Worm (Caenorhabditis elegans) whole organism, mixed stage, embryonic: ENCODE data around the gene ttm-1.

Experiments
- bed-3 ChIP-seq: fragments of 200-800 bp; sonication (Bioruptor generic); optimal IDR thresholded peaks from 3 replicates; lab custom pipeline; 2018; ENCODE audit warnings: mild to moderate bottlenecking, missing genetic modification characterization, moderate library complexity, missing compliant biosample characterization
- blmp-1 ChIP-seq: fragments of 150-350 bp; optimal IDR thresholded peaks from 2 replicates; lab custom pipeline; 2014; ENCODE audit warnings: missing biosample characterization, missing genetic modification characterization
- ceh-39 ChIP-seq: fragments of 150-350 bp; optimal IDR thresholded peaks from 2 replicates; lab custom pipeline; 2014; ENCODE audit warnings: missing biosample characterization, missing genetic modification characterization
- ceh-43 ChIP-seq: fragments of 200-800 bp; sonication (Bioruptor generic); optimal IDR thresholded peaks from 2 replicates; lab custom pipeline; 2018; ENCODE audit warnings: mild to moderate bottlenecking, missing genetic modification characterization, moderate library complexity, missing compliant biosample characterization
- ceh-83 ChIP-seq: fragments of 200-800 bp; sonication (Bioruptor generic); optimal IDR thresholded peaks from 2 replicates; lab custom pipeline; 2018; ENCODE audit warnings: mild to moderate bottlenecking, missing genetic modification characterization, missing compliant biosample characterization
- ces-1 ChIP-seq: fragments of 150-350 bp; optimal IDR thresholded peaks from 2 replicates; lab custom pipeline; 2014; ENCODE audit warnings: missing biosample characterization, missing genetic modification reagents, missing genetic modification characterization
- cnd-1 ChIP-seq: fragments of 200-800 bp; sonication (Bioruptor generic); optimal IDR thresholded peaks from 2 replicates; lab custom pipeline; 2018; ENCODE audit warnings: mild to moderate bottlenecking, missing genetic modification characterization, missing compliant biosample characterization
- drap-1 ChIP-seq: fragments of 200-800 bp; sonication (Bioruptor generic); optimal IDR thresholded peaks from 3 replicates; lab custom pipeline; 2018; ENCODE audit warnings: mild to moderate bottlenecking, missing genetic modification characterization, missing compliant biosample characterization
- elt-1 ChIP-seq: sonication (generic microtip); optimal IDR thresholded peaks from 2 replicates; lab custom pipeline; 2017; ENCODE audit warnings: missing genetic modification characterization, mild to moderate bottlenecking, missing compliant biosample characterization, antibody characterized with exemption, moderate library complexity, borderline replicate concordance; ENCODE audit not compliant: insufficient read depth
- elt-3 ChIP-seq: fragments of 150-350 bp; optimal IDR thresholded peaks from 2 replicates; lab custom pipeline; 2014; ENCODE audit warnings: missing biosample characterization, missing genetic modification characterization
- flh-1 ChIP-seq: fragments of 200-800 bp; sonication (Bioruptor generic); optimal IDR thresholded peaks from 2 replicates; lab custom pipeline; 2018; ENCODE audit warnings: mild to moderate bottlenecking, missing genetic modification characterization, moderate library complexity, missing compliant biosample characterization
- ham-2 ChIP-seq: fragments of 200-800 bp; sonication (Bioruptor generic); optimal IDR thresholded peaks from 2 replicates; lab custom pipeline; 2018; ENCODE audit warnings: mild to moderate bottlenecking, missing genetic modification characterization, missing compliant biosample characterization
- hlh-1 ChIP-seq: fragments of 150-350 bp; optimal IDR thresholded peaks from 2 replicates; lab custom pipeline; 2014; ENCODE audit warnings: missing biosample characterization, missing genetic modification reagents, missing genetic modification characterization
- lin-13 ChIP-seq: fragments of 150-350 bp; optimal IDR thresholded peaks from 2 replicates; lab custom pipeline; 2014; ENCODE audit warnings: missing biosample characterization, missing genetic modification characterization
- lin-32 ChIP-seq: fragments of 200-800 bp; sonication (Bioruptor generic); optimal IDR thresholded peaks from 2 replicates; lab custom pipeline; 2018; ENCODE audit warnings: mild to moderate bottlenecking, missing genetic modification characterization, missing compliant biosample characterization
- lsy-2 ChIP-seq: fragments of 150-350 bp; optimal IDR thresholded peaks from 2 replicates; lab custom pipeline; 2014; ENCODE audit warnings: missing biosample characterization, missing genetic modification characterization
- mab-5 ChIP-seq: fragments of 150-350 bp; optimal IDR thresholded peaks from 2 replicates; lab custom pipeline; 2014; ENCODE audit warnings: missing biosample characterization, missing genetic modification characterization
- mep-1 ChIP-seq: fragments of 150-350 bp; optimal IDR thresholded peaks from 2 replicates; lab custom pipeline; 2017; ENCODE audit warnings: missing biosample characterization, missing genetic modification reagents, missing genetic modification characterization, inconsistent platforms
- mls-2 ChIP-seq: sonication (generic microtip); optimal IDR thresholded peaks from 2 replicates; lab custom pipeline; 2016; ENCODE audit warnings: mild to moderate bottlenecking, missing genetic modification characterization, moderate library complexity, missing compliant biosample characterization
- nhr-12 ChIP-seq: fragments of 150-350 bp; optimal IDR thresholded peaks from 2 replicates; lab custom pipeline; 2014; ENCODE audit warnings: missing biosample characterization, missing genetic modification characterization
- nhr-237 ChIP-seq: fragments of 150-350 bp; optimal IDR thresholded peaks from 2 replicates; lab custom pipeline; 2014; ENCODE audit warnings: missing biosample characterization, missing genetic modification characterization
- nhr-28 ChIP-seq: fragments of 150-350 bp; optimal IDR thresholded peaks from 2 replicates; lab custom pipeline; 2014; ENCODE audit warnings: missing biosample characterization, missing genetic modification characterization
- nhr-76 ChIP-seq: sonication (generic microtip); optimal IDR thresholded peaks from 2 replicates; lab custom pipeline; 2017; ENCODE audit warnings: missing biosample characterization, missing genetic modification characterization
- pha-4 ChIP-seq: fragments of 150-350 bp; optimal IDR thresholded peaks from 2 replicates; lab custom pipeline; 2018; ENCODE audit warnings: missing biosample characterization, missing genetic modification reagents, missing genetic modification characterization
- sem-2 ChIP-seq: fragments of 200-800 bp; sonication (Bioruptor generic); optimal IDR thresholded peaks from 2 replicates; lab custom pipeline; 2018; ENCODE audit warnings: mild to moderate bottlenecking, missing genetic modification characterization, missing compliant biosample characterization
- snpc-4 ChIP-seq: fragments of 150-350 bp; optimal IDR thresholded peaks from 2 replicates; lab custom pipeline; 2014; ENCODE audit warnings: missing biosample characterization, missing genetic modification characterization
- sptf-1 ChIP-seq: sonication (generic microtip); optimal IDR thresholded peaks from 2 replicates; lab custom pipeline; 2017; ENCODE audit warnings: mild to moderate bottlenecking, missing genetic modification characterization, moderate library complexity, missing compliant biosample characterization
- unc-120 ChIP-seq: sonication (generic microtip); optimal IDR thresholded peaks from 2 replicates; lab custom pipeline; 2017; ENCODE audit warnings: missing genetic modification characterization, missing compliant biosample characterization; ENCODE audit not compliant: poor library complexity, severe bottlenecking
- unc-39 ChIP-seq: fragments of 150-350 bp; optimal IDR thresholded peaks from 2 replicates; lab custom pipeline; 2014; ENCODE audit warnings: missing biosample characterization, missing genetic modification characterization
- unc-62 ChIP-seq: fragments of 150-350 bp; optimal IDR thresholded peaks from 2 replicates; lab custom pipeline; 2014; ENCODE audit warnings: missing biosample characterization, missing genetic modification reagents, missing genetic modification characterization
- zip-8 ChIP-seq: fragments of 150-350 bp; optimal IDR thresholded peaks from 2 replicates; lab custom pipeline; 2014; ENCODE audit warnings: missing biosample characterization, missing genetic modification characterization
- ztf-11 ChIP-seq: fragments of 150-350 bp; optimal IDR thresholded peaks from 2 replicates; lab custom pipeline; 2014; ENCODE audit warnings: missing biosample characterization, missing genetic modification characterization

Gene ttm-1

ce11 chrIII:12919882-12920281 lies 46.9 kb downstream of the ttm-1 start:
- no peak for TF ChIP-seq sem-2 (GFP tag; lab: Kevin White, UChicago)
- peak; percentile 73 for TF ChIP-seq pha-4 (tag; lab: Kevin White, UChicago)
- TF ChIP-seq, all 35 proteins: peak for 1

- TF ChIP-seq ceh-43 (GFP tag; lab: Kevin White, UChicago) (no peak), mep-1 (tag; lab: Kevin White, UChicago) (no peak)
Observed at ce11 chrIII:12918575-12918974, 48.2 kb downstream of the ttm-1 start, which contains the start of gene Y37D8A.16. TSS of gene Y37D8A.16 (minus strand) at chrIII:12918675.

ce11 chrIII:12917852-12918251 lies 48.9 kb downstream of the ttm-1 start:
- TF ChIP-seq flh-1 (GFP tag; lab: Kevin White, UChicago) (no peak), lsy-2 (tag; lab: Kevin White, UChicago) (no peak), ceh-83 (GFP tag; lab: Kevin White, UChicago) (no peak), ceh-43 (GFP tag; lab: Kevin White, UChicago) (no peak), ham-2 (GFP tag; lab: Kevin White, UChicago) (no peak), zip-8 (tag; lab: Kevin White, UChicago) (no peak), elt-1 (tag; lab: Kevin White, UChicago) (no peak), drap-1 (GFP tag; lab: Kevin White, UChicago) (no peak), unc-39 (tag; lab: Kevin White, UChicago) (no peak), ceh-39 (tag; lab: Kevin White, UChicago) (no peak), snpc-4 (tag; lab: Kevin White, UChicago) (no peak)

ce11 chrIII:12916459-12916858 lies 50.3 kb downstream of the ttm-1 start:
- TF ChIP-seq ces-1 (GFP tag; lab: Kevin White, UChicago) = peak; percentile 62
- TF ChIP-seq drap-1 (GFP tag; lab: Kevin White, UChicago) = no peak
- TF ChIP-seq sptf-1 = no peak
- TF ChIP-seq unc-39 (tag; lab: Kevin White, UChicago) = no peak
- no peak for TF ChIP-seq ceh-39 (tag; lab: Kevin White, UChicago)

ce11 chrIII:12910365-12910764 lies 56.4 kb downstream of the ttm-1 start, which contains the start of gene flp-14:
TSS of gene flp-14 (plus strand) at chrIII:12910510.
- TF ChIP-seq zip-8 (tag; lab: Kevin White, UChicago) (no peak), ham-2 (GFP tag; lab: Kevin White, UChicago) (no peak), unc-62 (GFP tag; lab: Kevin White, UChicago) (no peak), ces-1 (GFP tag; lab: Kevin White, UChicago) (no peak), hlh-1 (tag; lab: Kevin White, UChicago) (no peak), nhr-12 (tag; lab: Kevin White, UChicago) (no peak), nhr-76 (tag; lab: Kevin White, UChicago) (no peak), snpc-4 (tag; lab: Kevin White, UChicago) (no peak)
- TF ChIP-seq, all 35 proteins: peak for 0

- TF ChIP-seq ztf-11 (tag; lab: Kevin White, UChicago) (no peak), ceh-39 (tag; lab: Kevin White, UChicago) (no peak), unc-120 (tag; lab: Kevin White, UChicago) (no peak), lin-32 (no peak), sptf-1 (no peak), elt-1 (tag; lab: Kevin White, UChicago) (no peak), nhr-28 (tag; lab: Kevin White, UChicago) (no peak), ceh-83 (GFP tag; lab: Kevin White, UChicago) (no peak), hlh-1 (tag; lab: Kevin White, UChicago) (no peak), blmp-1 (tag; lab: Kevin White, UChicago) (no peak), zip-8 (tag; lab: Kevin White, UChicago) (no peak), lin-13 (tag; lab: Kevin White, UChicago) (no peak)
Observed at ce11 chrIII:12907218-12907617, 59.6 kb downstream of the ttm-1 start.

ce11 chrIII:12906611-12907037 lies 60.2 kb downstream of the ttm-1 start:
- TF ChIP-seq nhr-28 (tag; lab: Kevin White, UChicago) (no peak), lsy-2 (tag; lab: Kevin White, UChicago) (no peak), snpc-4 (tag; lab: Kevin White, UChicago) (no peak), sptf-1 (no peak), mls-2 (tag; lab: Kevin White, UChicago) (no peak), bed-3 (GFP tag; lab: Kevin White, UChicago) (no peak), blmp-1 (tag; lab: Kevin White, UChicago) (no peak), cnd-1 (no peak), ham-2 (GFP tag; lab: Kevin White, UChicago) (no peak), nhr-237 (tag; lab: Kevin White, UChicago) (no peak), mep-1 (tag; lab: Kevin White, UChicago) (no peak), pha-4 (tag; lab: Kevin White, UChicago) (no peak), mab-5 (no peak), elt-3 (tag; lab: Kevin White, UChicago) (no peak)
- TF ChIP-seq, all 35 proteins: peak for 0
